Worm (Caenorhabditis elegans) whole organism, mixed stage, embryonic: ENCODE data around the gene ttr-17.

Experiments
- M03D4.4 ChIP-seq: sonication (generic microtip); optimal IDR thresholded peaks from 2 replicates; lab custom pipeline; 2017; ENCODE audit warnings: mild to moderate bottlenecking, missing genetic modification characterization, missing compliant biosample characterization
- bed-3 ChIP-seq: fragments of 200-800 bp; sonication (Bioruptor generic); optimal IDR thresholded peaks from 3 replicates; lab custom pipeline; 2018; ENCODE audit warnings: mild to moderate bottlenecking, missing genetic modification characterization, moderate library complexity, missing compliant biosample characterization
- ceh-39 ChIP-seq: fragments of 150-350 bp; optimal IDR thresholded peaks from 2 replicates; lab custom pipeline; 2014; ENCODE audit warnings: missing biosample characterization, missing genetic modification characterization
- ceh-43 ChIP-seq: fragments of 200-800 bp; sonication (Bioruptor generic); optimal IDR thresholded peaks from 2 replicates; lab custom pipeline; 2018; ENCODE audit warnings: mild to moderate bottlenecking, missing genetic modification characterization, moderate library complexity, missing compliant biosample characterization
- ceh-83 ChIP-seq: fragments of 200-800 bp; sonication (Bioruptor generic); optimal IDR thresholded peaks from 2 replicates; lab custom pipeline; 2018; ENCODE audit warnings: mild to moderate bottlenecking, missing genetic modification characterization, missing compliant biosample characterization
- ces-1 ChIP-seq: fragments of 150-350 bp; optimal IDR thresholded peaks from 2 replicates; lab custom pipeline; 2014; ENCODE audit warnings: missing biosample characterization, missing genetic modification reagents, missing genetic modification characterization
- cnd-1 ChIP-seq: fragments of 200-800 bp; sonication (Bioruptor generic); optimal IDR thresholded peaks from 2 replicates; lab custom pipeline; 2018; ENCODE audit warnings: mild to moderate bottlenecking, missing genetic modification characterization, missing compliant biosample characterization
- drap-1 ChIP-seq: fragments of 200-800 bp; sonication (Bioruptor generic); optimal IDR thresholded peaks from 3 replicates; lab custom pipeline; 2018; ENCODE audit warnings: mild to moderate bottlenecking, missing genetic modification characterization, missing compliant biosample characterization
- elt-1 ChIP-seq: sonication (generic microtip); optimal IDR thresholded peaks from 2 replicates; lab custom pipeline; 2017; ENCODE audit warnings: missing genetic modification characterization, mild to moderate bottlenecking, missing compliant biosample characterization, antibody characterized with exemption, moderate library complexity, borderline replicate concordance; ENCODE audit not compliant: insufficient read depth
- flh-1 ChIP-seq: fragments of 200-800 bp; sonication (Bioruptor generic); optimal IDR thresholded peaks from 2 replicates; lab custom pipeline; 2018; ENCODE audit warnings: mild to moderate bottlenecking, missing genetic modification characterization, moderate library complexity, missing compliant biosample characterization
- ham-2 ChIP-seq: fragments of 200-800 bp; sonication (Bioruptor generic); optimal IDR thresholded peaks from 2 replicates; lab custom pipeline; 2018; ENCODE audit warnings: mild to moderate bottlenecking, missing genetic modification characterization, missing compliant biosample characterization
- lin-13 ChIP-seq: fragments of 150-350 bp; optimal IDR thresholded peaks from 2 replicates; lab custom pipeline; 2014; ENCODE audit warnings: missing biosample characterization, missing genetic modification characterization
- lin-32 ChIP-seq: fragments of 200-800 bp; sonication (Bioruptor generic); optimal IDR thresholded peaks from 2 replicates; lab custom pipeline; 2018; ENCODE audit warnings: mild to moderate bottlenecking, missing genetic modification characterization, missing compliant biosample characterization
- lsy-2 ChIP-seq: fragments of 150-350 bp; optimal IDR thresholded peaks from 2 replicates; lab custom pipeline; 2014; ENCODE audit warnings: missing biosample characterization, missing genetic modification characterization
- mab-5 ChIP-seq: fragments of 150-350 bp; optimal IDR thresholded peaks from 2 replicates; lab custom pipeline; 2014; ENCODE audit warnings: missing biosample characterization, missing genetic modification characterization
- mep-1 ChIP-seq: fragments of 150-350 bp; optimal IDR thresholded peaks from 2 replicates; lab custom pipeline; 2017; ENCODE audit warnings: missing biosample characterization, missing genetic modification reagents, missing genetic modification characterization, inconsistent platforms
- mls-2 ChIP-seq: sonication (generic microtip); optimal IDR thresholded peaks from 2 replicates; lab custom pipeline; 2016; ENCODE audit warnings: mild to moderate bottlenecking, missing genetic modification characterization, moderate library complexity, missing compliant biosample characterization
- nhr-2 ChIP-seq: fragments of 150-350 bp; optimal IDR thresholded peaks from 2 replicates; lab custom pipeline; 2014; ENCODE audit warnings: missing biosample characterization, missing genetic modification characterization
- nhr-76 ChIP-seq: sonication (generic microtip); optimal IDR thresholded peaks from 2 replicates; lab custom pipeline; 2017; ENCODE audit warnings: missing biosample characterization, missing genetic modification characterization
- pha-4 ChIP-seq: fragments of 150-350 bp; optimal IDR thresholded peaks from 2 replicates; lab custom pipeline; 2018; ENCODE audit warnings: missing biosample characterization, missing genetic modification reagents, missing genetic modification characterization
- snpc-4 ChIP-seq: fragments of 150-350 bp; optimal IDR thresholded peaks from 2 replicates; lab custom pipeline; 2014; ENCODE audit warnings: missing biosample characterization, missing genetic modification characterization
- sptf-1 ChIP-seq: sonication (generic microtip); optimal IDR thresholded peaks from 2 replicates; lab custom pipeline; 2017; ENCODE audit warnings: mild to moderate bottlenecking, missing genetic modification characterization, moderate library complexity, missing compliant biosample characterization
- zip-8 ChIP-seq: fragments of 150-350 bp; optimal IDR thresholded peaks from 2 replicates; lab custom pipeline; 2014; ENCODE audit warnings: missing biosample characterization, missing genetic modification characterization
- ztf-11 ChIP-seq: fragments of 150-350 bp; optimal IDR thresholded peaks from 2 replicates; lab custom pipeline; 2014; ENCODE audit warnings: missing biosample characterization, missing genetic modification characterization

Gene ttr-17

ce11 chrIV:11022303-11022702 is 44.5 kb downstream of the ttr-17 start, which contains the start of gene alh-3:
Gene alh-3, plus strand, starts transcription at chrIV:11022603.
- TF ChIP-seq elt-1 (tag; lab: Kevin White, UChicago) = no peak
- no peak for TF ChIP-seq flh-1 (GFP tag; lab: Kevin White, UChicago)
- TF ChIP-seq lsy-2 (tag; lab: Kevin White, UChicago) = no peak
- no peak for TF ChIP-seq mab-5 (tag; lab: Kevin White, UChicago)
- no peak for TF ChIP-seq zip-8 (tag; lab: Kevin White, UChicago)
- no peak for TF ChIP-seq ham-2 (GFP tag; lab: Kevin White, UChicago)
- TF ChIP-seq ceh-39 (tag; lab: Kevin White, UChicago) = no peak
- no peak for TF ChIP-seq lin-32
- TF ChIP-seq nhr-76 (tag; lab: Kevin White, UChicago) = no peak
- TF ChIP-seq pha-4 (tag; lab: Kevin White, UChicago) = no peak
- no peak for TF ChIP-seq mls-2 (tag; lab: Kevin White, UChicago)
- no peak for TF ChIP-seq sptf-1
- no peak for TF ChIP-seq bed-3
- TF ChIP-seq cnd-1 (tag; lab: Kevin White, UChicago) = no peak
- no peak for TF ChIP-seq lin-13 (tag; lab: Kevin White, UChicago)
- TF ChIP-seq ceh-83 (GFP tag; lab: Kevin White, UChicago) = no peak

ce11 chrIV:11021512-11022268 is 45.1 kb downstream of the ttr-17 start, which contains the start of gene mogs-1:
Gene mogs-1, minus strand, starts transcription at chrIV:11021928.
- TF ChIP-seq ceh-39 (tag; lab: Kevin White, UChicago) (no peak), elt-1 (tag; lab: Kevin White, UChicago) (peak; percentile 47)

ce11 chrIV:11019962-11020550 is 46.8 kb downstream of the ttr-17 start, which contains the start of gene F13H10.8:
Gene F13H10.8, plus strand, starts transcription at chrIV:11020517.
- TF ChIP-seq M03D4.4 (no peak), lsy-2 (tag; lab: Kevin White, UChicago) (peak; percentile 7), snpc-4 (no peak), ztf-11 (tag; lab: Kevin White, UChicago) (no peak), drap-1 (GFP tag; lab: Kevin White, UChicago) (no peak), sptf-1 (no peak), nhr-76 (tag; lab: Kevin White, UChicago) (no peak), bed-3 (no peak), cnd-1 (tag; lab: Kevin White, UChicago) (no peak), ces-1 (peak; percentile 76), mep-1 (peak; percentile 38), ceh-43 (GFP tag; lab: Kevin White, UChicago) (no peak), ceh-39 (tag; lab: Kevin White, UChicago) (no peak), nhr-2 (no peak)
